Fruit fly (Drosophila melanogaster): ENCODE results near the gene CG15528.

CG15528 gene

dm6 chr3R:30055915-30056544, 4.1 kb upstream of the CG15528 start, which contains the start of the genes Rpp14b and spn-A:
TSS of gene Rpp14b (plus strand) at chr3R:30055957.
TSS of gene spn-A (minus strand) at chr3R:30056037.
- TF ChIP-seq kay (GFP tag; ENCODE audit: borderline replicate concordance) (no peak), CG33017 (tag; optimal IDR thresholded peaks at IDR 0.05) (no peak), Mnt (GFP tag; optimal IDR thresholded peaks at IDR 0.05) (no peak), toe (GFP tag; optimal IDR thresholded peaks at IDR 0.05) (no peak), Crg-1 (GFP tag; optimal IDR thresholded peaks at IDR 0.05) (no peak), cic (GFP tag; optimal IDR thresholded peaks at IDR 0.05) (no peak), CG1620 (GFP tag; optimal IDR thresholded peaks at IDR 0.05) (peak; percentile 62), CG7101 (tag; optimal IDR thresholded peaks at IDR 0.05) (peak; percentile 42), cnc (optimal IDR thresholded peaks at IDR 0.05) (no peak), CG5204 (GFP tag; optimal IDR thresholded peaks at IDR 0.05) (no peak), pad (GFP tag; optimal IDR thresholded peaks at IDR 0.05) (no peak), Hr96 (GFP tag; optimal IDR thresholded peaks at IDR 0.05) (no peak), CG7045 (GFP tag; optimal IDR thresholded peaks at IDR 0.05) (no peak), CG11617 (GFP tag; optimal IDR thresholded peaks at IDR 0.05) (no peak), CG12768 (GFP tag; optimal IDR thresholded peaks at IDR 0.05) (no peak), Clk (GFP tag; optimal IDR thresholded peaks at IDR 0.05) (no peak), CG14711 (tag; optimal IDR thresholded peaks at IDR 0.05) (peak; percentile 22), ovo (GFP tag; optimal IDR thresholded peaks at IDR 0.05) (no peak), tj (GFP tag; optimal IDR thresholded peaks at IDR 0.05) (no peak), bab1 (GFP tag; optimal IDR thresholded peaks at IDR 0.05) (peak; percentile 18)

- TF ChIP-seq CG7045 (GFP tag; optimal IDR thresholded peaks at IDR 0.05) (no peak), tj (GFP tag; optimal IDR thresholded peaks at IDR 0.05) (peak; percentile 80), CG1620 (GFP tag; optimal IDR thresholded peaks at IDR 0.05) (peak; percentile 46), CG33017 (tag; optimal IDR thresholded peaks at IDR 0.05) (no peak), cnc (optimal IDR thresholded peaks at IDR 0.05) (no peak), CG7101 (tag; optimal IDR thresholded peaks at IDR 0.05) (peak; percentile 43), ovo (GFP tag; optimal IDR thresholded peaks at IDR 0.05) (peak; percentile 26), toe (GFP tag; optimal IDR thresholded peaks at IDR 0.05) (no peak), kay (GFP tag; ENCODE audit: borderline replicate concordance) (no peak), Crg-1 (GFP tag; optimal IDR thresholded peaks at IDR 0.05) (no peak), Mnt (GFP tag; optimal IDR thresholded peaks at IDR 0.05) (peak; percentile 24), CG11617 (GFP tag; optimal IDR thresholded peaks at IDR 0.05) (no peak), bab1 (GFP tag; optimal IDR thresholded peaks at IDR 0.05) (peak; percentile 71), cic (GFP tag; optimal IDR thresholded peaks at IDR 0.05) (peak; percentile 40), Hr96 (GFP tag; optimal IDR thresholded peaks at IDR 0.05) (no peak), Clk (GFP tag; optimal IDR thresholded peaks at IDR 0.05) (no peak), CG12768 (GFP tag; optimal IDR thresholded peaks at IDR 0.05) (no peak), CG5204 (GFP tag; optimal IDR thresholded peaks at IDR 0.05) (no peak), CG14711 (tag; optimal IDR thresholded peaks at IDR 0.05) (no peak), pad (GFP tag; optimal IDR thresholded peaks at IDR 0.05) (no peak)
Measured at dm6 chr3R:30052455-30053046, 639 bp upstream of the CG15528 start, which contains the start of gene Jasper. TSS of gene Jasper (plus strand) at chr3R:30052514.

- TF ChIP-seq cnc (optimal IDR thresholded peaks at IDR 0.05), result no peak
- no peak for TF ChIP-seq kay (GFP tag; ENCODE audit: borderline replicate concordance)
- no peak for TF ChIP-seq CG5204 (GFP tag; optimal IDR thresholded peaks at IDR 0.05)
- no peak for TF ChIP-seq CG7045 (GFP tag; optimal IDR thresholded peaks at IDR 0.05)
- no peak for TF ChIP-seq CG12768 (GFP tag; optimal IDR thresholded peaks at IDR 0.05)
- no peak for TF ChIP-seq CG7101 (tag; optimal IDR thresholded peaks at IDR 0.05)
- TF ChIP-seq Crg-1 (GFP tag; optimal IDR thresholded peaks at IDR 0.05), result no peak
- TF ChIP-seq Mnt (GFP tag; optimal IDR thresholded peaks at IDR 0.05), result no peak
- no peak for TF ChIP-seq Hr96 (GFP tag; optimal IDR thresholded peaks at IDR 0.05)
- no peak for TF ChIP-seq toe (GFP tag; optimal IDR thresholded peaks at IDR 0.05)
Measured at dm6 chr3R:30050448-30050847, 1.5 kb downstream of the CG15528 start.

- TF ChIP-seq Clk (GFP tag; optimal IDR thresholded peaks at IDR 0.05) (peak; percentile 91), CG5204 (GFP tag; optimal IDR thresholded peaks at IDR 0.05) (no peak), tj (GFP tag; optimal IDR thresholded peaks at IDR 0.05) (peak; percentile 85), cic (GFP tag; optimal IDR thresholded peaks at IDR 0.05) (peak; percentile 62), CG14711 (tag; optimal IDR thresholded peaks at IDR 0.05) (peak; percentile 85), ovo (GFP tag; optimal IDR thresholded peaks at IDR 0.05) (peak; percentile 96), toe (GFP tag; optimal IDR thresholded peaks at IDR 0.05) (peak; percentile 98), kay (GFP tag; ENCODE audit: borderline replicate concordance) (no peak), Mnt (GFP tag; optimal IDR thresholded peaks at IDR 0.05) (peak; percentile 95), CG1620 (GFP tag; optimal IDR thresholded peaks at IDR 0.05) (peak; percentile 96), pad (GFP tag; optimal IDR thresholded peaks at IDR 0.05) (peak; percentile 86), Crg-1 (GFP tag; optimal IDR thresholded peaks at IDR 0.05) (peak; percentile 97), CG11617 (GFP tag; optimal IDR thresholded peaks at IDR 0.05) (peak; percentile 97), CG7101 (tag; optimal IDR thresholded peaks at IDR 0.05) (peak; percentile 94), Hr96 (GFP tag; optimal IDR thresholded peaks at IDR 0.05) (peak; percentile 99), CG12768 (GFP tag; optimal IDR thresholded peaks at IDR 0.05) (peak; percentile 94), CG7045 (GFP tag; optimal IDR thresholded peaks at IDR 0.05) (peak; percentile 93), cnc (optimal IDR thresholded peaks at IDR 0.05) (no peak), CG33017 (tag; optimal IDR thresholded peaks at IDR 0.05) (peak; percentile 87), bab1 (GFP tag; optimal IDR thresholded peaks at IDR 0.05) (peak; percentile 97)
Measured at dm6 chr3R:30046029-30047001, 5.6 kb downstream of the CG15528 start, which contains the start of the genes RpL32 and CG7943. TSS of gene RpL32 (minus strand) at chr3R:30046161. TSS of gene CG7943 (plus strand) at chr3R:30046470.
